Fruit fly (Drosophila melanogaster) whole organism, embryonic: ENCODE data around the gene Mis12.

ENCODE experiments used
- Abd-B ChIP-seq: fragments of 200-800 bp; sonication (Bioruptor generic); optimal IDR thresholded peaks from 2 replicates; lab custom pipeline; 2018; ENCODE audit warnings: missing biosample characterization, mild to moderate bottlenecking, missing genetic modification characterization, moderate library complexity
- Ada2b ChIP-seq: fragments of 200-800 bp; sonication (Bioruptor generic); IDR thresholded peaks from 2 replicates; pipeline ENCODE4 v1.3.6; 2022; ENCODE audit warnings: missing biosample characterization, missing genetic modification characterization
- Bdp1 ChIP-seq: fragments of 200-800 bp; sonication (Bioruptor generic); optimal IDR thresholded peaks from 3 replicates; lab custom pipeline; 2016; ENCODE audit warnings: missing biosample characterization, missing genetic modification characterization
- CG11085 ChIP-seq: fragments of 200-800 bp; sonication (Bioruptor generic); IDR thresholded peaks from 2 replicates; pipeline ENCODE4 v1.3.6; 2022; ENCODE audit warnings: missing biosample characterization, missing genetic modification characterization
- CG12299 ChIP-seq: fragments of 200-800 bp; sonication (Bioruptor generic); optimal IDR thresholded peaks from 2 replicates; lab custom pipeline; 2018; ENCODE audit warnings: missing biosample characterization, mild to moderate bottlenecking, missing genetic modification characterization
- CG13624 ChIP-seq: fragments of 200-800 bp; sonication (Bioruptor generic); optimal IDR thresholded peaks from 2 replicates; lab custom pipeline; 2016; ENCODE audit warnings: missing biosample characterization, missing genetic modification characterization
- CG17361 ChIP-seq: fragments of 200-800 bp; sonication (Bioruptor generic); IDR thresholded peaks from 3 replicates; pipeline ENCODE4 v1.3.6; 2022; ENCODE audit warnings: missing biosample characterization, missing genetic modification characterization
- CG17802 ChIP-seq: fragments of 200-800 bp; sonication (Bioruptor generic); optimal IDR thresholded peaks from 2 replicates; lab custom pipeline; 2018; ENCODE audit warnings: missing biosample characterization, mild to moderate bottlenecking, missing genetic modification characterization, moderate library complexity
- CG18599 ChIP-seq: fragments of 200-800 bp; sonication (Bioruptor generic); optimal IDR thresholded peaks from 3 replicates; lab custom pipeline; 2017; ENCODE audit warnings: missing biosample characterization, missing genetic modification characterization, mild to moderate bottlenecking, moderate library complexity, missing genetic modification reagents
- CG3065 ChIP-seq: fragments of 200-800 bp; sonication (Bioruptor generic); optimal IDR thresholded peaks from 2 replicates; lab custom pipeline; 2016; ENCODE audit warnings: missing biosample characterization, missing genetic modification characterization
- CG31365 ChIP-seq: fragments of 200-800 bp; sonication (Bioruptor generic); optimal IDR thresholded peaks from 2 replicates; lab custom pipeline; 2018; ENCODE audit warnings: missing biosample characterization, mild to moderate bottlenecking, missing genetic modification characterization
- CG32532 ChIP-seq: fragments of 200-800 bp; sonication (Bioruptor generic); IDR thresholded peaks from 2 replicates; pipeline ENCODE4 v1.3.6; 2022; ENCODE audit warnings: missing biosample characterization, missing genetic modification characterization
- CG33213 ChIP-seq: fragments of 200-800 bp; sonication (Bioruptor generic); optimal IDR thresholded peaks from 3 replicates; lab custom pipeline; 2016; ENCODE audit warnings: missing biosample characterization, missing genetic modification characterization
- CG3726 ChIP-seq: fragments of 200-800 bp; sonication (Bioruptor generic); IDR thresholded peaks from 3 replicates; pipeline ENCODE4, ENCODE4 v1.3.6; 2022; ENCODE audit warnings: missing biosample characterization, missing genetic modification characterization
- CG4424 ChIP-seq: fragments of 200-800 bp; sonication (Bioruptor generic); optimal IDR thresholded peaks from 3 replicates; lab custom pipeline; 2016; ENCODE audit warnings: missing biosample characterization, missing genetic modification characterization
- CG5180 ChIP-seq: fragments of 200-800 bp; sonication (Bioruptor generic); optimal IDR thresholded peaks from 3 replicates; lab custom pipeline; 2017; ENCODE audit warnings: missing biosample characterization, missing genetic modification characterization, mild to moderate bottlenecking, moderate library complexity, missing genetic modification reagents
- CG7963 ChIP-seq: fragments of 200-800 bp; sonication (Bioruptor generic); IDR thresholded peaks from 3 replicates; pipeline ENCODE4 v1.3.6; 2022; ENCODE audit warnings: missing biosample characterization, missing genetic modification characterization; ENCODE audit not compliant: partially characterized antibody
- CG8765 ChIP-seq: fragments of 200-800 bp; sonication (Bioruptor generic); IDR thresholded peaks from 2 replicates; pipeline ENCODE4 v1.3.6; 2022; ENCODE audit warnings: missing biosample characterization, missing genetic modification characterization
- Fer1 ChIP-seq: fragments of 200-800 bp; sonication (Bioruptor generic); optimal IDR thresholded peaks from 2 replicates; lab custom pipeline; 2017; ENCODE audit warnings: missing biosample characterization, mild to moderate bottlenecking, missing genetic modification characterization
- HLH4C ChIP-seq: fragments of 200-800 bp; sonication (Bioruptor generic); IDR thresholded peaks from 3 replicates; pipeline ENCODE4 v1.3.6; 2022; ENCODE audit warnings: missing biosample characterization, missing genetic modification characterization; ENCODE audit not compliant: partially characterized antibody
- HmgZ ChIP-seq: fragments of 200-800 bp; sonication (Bioruptor generic); optimal IDR thresholded peaks from 2 replicates; lab custom pipeline; 2018; ENCODE audit warnings: missing biosample characterization, mild to moderate bottlenecking, missing genetic modification characterization
- Hmr ChIP-seq: fragments of 200-800 bp; sonication (Bioruptor generic); optimal IDR thresholded peaks from 3 replicates; lab custom pipeline; 2017; ENCODE audit warnings: mild to moderate bottlenecking, missing biosample characterization, missing genetic modification reagents, missing genetic modification characterization
- Hr51 ChIP-seq, 2 experiments: fragments of 200-800 bp; sonication (Bioruptor generic); optimal IDR thresholded peaks; 2 replicates in 1 of 2; 3 replicates in 1 of 2; lab custom pipeline; 2016 to 2018; ENCODE audit warnings: missing biosample characterization in 2 of 2, missing genetic modification characterization in 2 of 2, mild to moderate bottlenecking in 1 of 2, moderate library complexity in 1 of 2
- Lim3 ChIP-seq: fragments of 200-800 bp; sonication (Bioruptor generic); IDR thresholded peaks from 2 replicates; pipeline ENCODE4 v1.3.6; 2022; ENCODE audit warnings: missing biosample characterization, missing genetic modification characterization
- MESR4 ChIP-seq: fragments of 200-800 bp; sonication (Bioruptor generic); optimal IDR thresholded peaks from 2 replicates; lab custom pipeline; 2018; ENCODE audit warnings: missing biosample characterization, mild to moderate bottlenecking, missing genetic modification characterization, moderate library complexity
- Meics ChIP-seq: fragments of 200-800 bp; sonication (Bioruptor generic); optimal IDR thresholded peaks from 2 replicates; lab custom pipeline; 2017; ENCODE audit warnings: missing biosample characterization, mild to moderate bottlenecking, missing genetic modification characterization
- Oli ChIP-seq: fragments of 200-800 bp; sonication (Bioruptor generic); optimal IDR thresholded peaks from 2 replicates; lab custom pipeline; 2018; ENCODE audit warnings: missing biosample characterization, mild to moderate bottlenecking, missing genetic modification characterization, moderate library complexity
- Rfx ChIP-seq: fragments of 200-800 bp; sonication (Bioruptor generic); IDR thresholded peaks from 2 replicates; pipeline ENCODE4 v1.3.6; 2022; ENCODE audit warnings: missing biosample characterization, missing genetic modification characterization
- Sry-δ ChIP-seq: fragments of 200-800 bp; sonication (Bioruptor generic); optimal IDR thresholded peaks from 2 replicates; lab custom pipeline; 2016; ENCODE audit warnings: missing biosample characterization, missing genetic modification characterization
- TFAM ChIP-seq: fragments of 200-800 bp; sonication (Bioruptor generic); optimal IDR thresholded peaks from 2 replicates; lab custom pipeline; 2017; ENCODE audit warnings: missing biosample characterization, missing genetic modification characterization, inconsistent platforms
- al ChIP-seq: fragments of 200-800 bp; sonication (Bioruptor generic); IDR thresholded peaks from 2 replicates; pipeline ENCODE4 v1.3.6; 2022; ENCODE audit warnings: missing biosample characterization, missing genetic modification characterization
- ase ChIP-seq: fragments of 200-800 bp; sonication (Bioruptor generic); IDR thresholded peaks from 3 replicates; pipeline ENCODE4 v1.3.6; 2022; ENCODE audit warnings: missing biosample characterization, missing genetic modification characterization
- br ChIP-seq: fragments of >200 bp; optimal IDR thresholded peaks from 2 replicates; lab custom pipeline; 2017
- cad ChIP-seq: fragments of >200 bp; optimal IDR thresholded peaks from 2 replicates; lab custom pipeline; 2017; ENCODE audit warnings: missing biosample characterization, missing genetic modification characterization
- chn ChIP-seq: fragments of 200-800 bp; sonication (Bioruptor generic); optimal IDR thresholded peaks from 2 replicates; lab custom pipeline; 2016; ENCODE audit warnings: missing biosample characterization, missing genetic modification characterization
- da ChIP-seq: fragments of 200-800 bp; sonication (Bioruptor generic); optimal IDR thresholded peaks from 2 replicates; lab custom pipeline; 2016; ENCODE audit warnings: missing biosample characterization, missing genetic modification characterization
- grn ChIP-seq: fragments of 200-800 bp; sonication (Bioruptor generic); optimal IDR thresholded peaks from 3 replicates; lab custom pipeline; 2017; ENCODE audit warnings: missing biosample characterization, missing genetic modification characterization
- hkb ChIP-seq, 2 experiments: fragments of 200-800 bp in 1 of 2; fragments of >200 bp in 1 of 2; sonication (Bioruptor generic) in 1 of 2; IDR thresholded peaks in 1 of 2; optimal IDR thresholded peaks in 1 of 2; 2 replicates each; pipeline versions ENCODE4 v1.3.6 to Lab custom; 2017 to 2022; ENCODE audit warnings: missing biosample characterization in 1 of 2, missing genetic modification characterization in 1 of 2
- lola ChIP-seq, 3 experiments: fragments of >200 bp in 2 of 3; fragments of 200-800 bp in 1 of 3; sonication (Bioruptor generic) in 1 of 3; optimal IDR thresholded peaks; 2 replicates each; lab custom pipeline; 2017 to 2019; ENCODE audit warnings: missing biosample characterization in 3 of 3, missing genetic modification characterization in 3 of 3, mild to moderate bottlenecking in 1 of 3, moderate library complexity in 1 of 3
- nau ChIP-seq: fragments of 200-800 bp; sonication (Bioruptor generic); optimal IDR thresholded peaks from 3 replicates; lab custom pipeline; 2017; ENCODE audit warnings: missing biosample characterization, mild to moderate bottlenecking, missing genetic modification characterization, missing genetic modification reagents
- onecut ChIP-seq: fragments of 200-800 bp; sonication (Bioruptor generic); IDR thresholded peaks from 2 replicates; pipeline ENCODE4 v1.3.6; 2022; ENCODE audit warnings: missing biosample characterization, missing genetic modification characterization
- peb ChIP-seq: fragments of 200-800 bp; sonication (Bioruptor generic); IDR thresholded peaks from 2 replicates; pipeline ENCODE4 v1.3.6; 2022; ENCODE audit warnings: missing biosample characterization, missing genetic modification characterization
- phol ChIP-seq: fragments of 200-800 bp; sonication (Bioruptor generic); optimal IDR thresholded peaks from 3 replicates; lab custom pipeline; 2018; ENCODE audit warnings: missing biosample characterization, mild to moderate bottlenecking, missing genetic modification characterization, moderate library complexity
- tap ChIP-seq: fragments of 200-800 bp; optimal IDR thresholded peaks from 3 replicates; lab custom pipeline; 2019; ENCODE audit warnings: missing biosample characterization, mild to moderate bottlenecking, missing genetic modification characterization, moderate library complexity
- twi ChIP-seq: fragments of 200-800 bp; optimal IDR thresholded peaks from 2 replicates; lab custom pipeline; 2019; ENCODE audit warnings: missing biosample characterization, mild to moderate bottlenecking, missing genetic modification characterization, moderate library complexity
- unpg ChIP-seq: fragments of 200-800 bp; sonication (Bioruptor generic); optimal IDR thresholded peaks from 3 replicates; lab custom pipeline; 2018; ENCODE audit warnings: missing biosample characterization, mild to moderate bottlenecking, missing genetic modification characterization, moderate library complexity
- zfh2 ChIP-seq: fragments of 200-800 bp; sonication (Bioruptor generic); optimal IDR thresholded peaks from 2 replicates; lab custom pipeline; 2016; ENCODE audit warnings: missing biosample characterization, missing genetic modification characterization

Gene Mis12

DNA sequence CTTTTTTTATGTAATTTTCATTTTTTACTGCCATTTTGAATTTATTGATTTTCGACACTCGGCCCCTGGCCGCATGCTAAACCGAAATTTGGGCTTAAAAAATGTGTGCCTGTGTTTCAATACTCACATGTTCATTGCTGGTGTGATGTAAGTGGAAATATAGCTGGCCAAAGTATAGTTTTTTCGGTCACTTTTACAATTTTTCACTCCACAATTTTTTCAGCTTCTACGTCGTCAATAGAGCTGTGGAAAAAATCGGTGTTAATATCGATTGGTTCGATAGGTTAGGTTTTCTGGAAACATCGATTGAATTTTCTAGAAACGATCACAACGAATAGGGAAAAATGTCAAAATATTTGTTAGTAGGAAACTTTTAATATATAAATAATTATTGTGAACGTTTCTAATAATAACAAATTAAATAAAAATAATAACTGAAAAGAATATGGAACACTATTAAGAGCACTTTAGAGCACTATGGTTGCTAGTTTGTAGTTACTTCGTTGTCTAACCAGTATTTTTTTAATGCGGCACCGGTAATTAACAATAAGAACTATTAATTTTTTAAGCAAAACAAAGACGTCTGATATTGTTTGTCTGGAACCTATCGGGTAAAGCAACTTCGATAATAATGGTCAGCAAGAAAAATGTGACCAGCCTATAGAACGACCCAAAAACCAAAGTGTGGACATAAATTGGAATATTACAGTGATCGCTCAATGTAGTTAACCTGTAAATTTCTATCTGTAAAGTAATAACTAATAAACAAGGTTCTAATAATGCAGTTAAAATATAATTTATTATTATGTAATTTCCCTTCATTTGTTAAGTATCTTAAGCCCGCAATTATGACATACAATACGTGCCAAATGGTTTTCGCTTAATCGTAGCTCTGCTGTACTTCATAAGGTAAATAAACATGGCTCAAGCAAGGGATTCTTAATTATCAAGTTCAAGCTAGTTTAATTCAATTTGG is 13.3 kb downstream of the Mis12 start, which contains the start of the genes CG10077 and CG9948 (continued):
- TF ChIP-seq CG4424 (GFP tag; lab: Kevin White, UChicago) (peak; percentile 89), onecut (peak; percentile 96), twi (peak; percentile 82), MESR4 (peak; percentile 92), cad (no peak), chn (GFP tag; lab: Kevin White, UChicago) (peak; percentile 78), CG3726 (GFP tag; lab: Robert Waterston, UW) (peak; percentile 60; the same call in 1 of the 3 replicates), zfh2 (GFP tag; lab: Kevin White, UChicago) (peak; percentile 39), CG32532 (GFP tag; lab: Robert Waterston, UW) (peak; percentile 95), CG13624 (peak; percentile 47), Lim3 (GFP tag; lab: Robert Waterston, UW) (peak; percentile 55), tap (tag; lab: Kevin White, UChicago) (peak; percentile 91), HmgZ (tag; lab: Kevin White, UChicago) (peak; percentile 92), CG5180 (GFP tag; lab: Kevin White, UChicago) (peak; percentile 65), CG31365 (tag; lab: Kevin White, UChicago) (peak; percentile 57), da (GFP tag; lab: Kevin White, UChicago) (peak; percentile 29), CG18599 (peak; percentile 89), CG7963 (GFP tag; lab: Robert Waterston, UW) (peak; percentile 61; the same call in 1 of the 3 replicates), CG17361 (GFP tag; lab: Robert Waterston, UW) (peak; percentile 90), phol (tag; lab: Kevin White, UChicago) (peak; percentile 94), lola (GFP tag; optimal IDR thresholded peaks at IDR 0.05; lab: Kevin White, UChicago) (peak in 1 of 3 experiments; percentile 87), peb (peak; percentile 84), Fer1 (GFP tag; lab: Kevin White, UChicago) (peak; percentile 91), unpg (peak; percentile 93), Ada2b (peak; percentile 94), CG11085 (peak; percentile 90), ase (GFP tag; lab: Robert Waterston, UW) (peak; percentile 88), TFAM (GFP tag; lab: Kevin White, UChicago) (peak; percentile 26), Meics (GFP tag; lab: Kevin White, UChicago) (peak; percentile 90), Hmr (GFP tag; lab: Kevin White, UChicago) (peak; percentile 85), grn (GFP tag; lab: Kevin White, UChicago) (no peak), Abd-B (GFP tag; lab: Kevin White, UChicago) (peak; percentile 87), hkb (optimal IDR thresholded peaks at IDR 0.05; lab: Kevin White, UChicago) (no peak), hkb (GFP tag; IDR thresholded peaks at IDR 0.05; lab: Robert Waterston, UW) (peak; percentile 92), nau (GFP tag; lab: Kevin White, UChicago) (peak; percentile 76), Rfx (GFP tag; lab: Robert Waterston, UW) (peak; percentile 94), CG8765 (peak; percentile 79), CG17802 (tag; lab: Kevin White, UChicago) (peak; percentile 55), Sry-δ (GFP tag; lab: Kevin White, UChicago) (peak; percentile 80), Hr51 (GFP tag; optimal IDR thresholded peaks at IDR 0.05; lab: Kevin White, UChicago) (peak; percentile 55 to 90), HLH4C (GFP tag; lab: Robert Waterston, UW) (peak; percentile 89), Bdp1 (GFP tag; lab: Kevin White, UChicago) (peak; percentile 38), CG12299 (tag; lab: Kevin White, UChicago) (peak; percentile 86), br (lab: Kevin White, UChicago) (no peak), al (GFP tag; lab: Robert Waterston, UW) (peak; percentile 79), CG33213 (GFP tag; lab: Kevin White, UChicago) (peak; percentile 11), Oli (tag; lab: Kevin White, UChicago) (peak; percentile 91), CG3065 (GFP tag; lab: Kevin White, UChicago) (peak; percentile 63)
